Worm (Caenorhabditis elegans) whole organism, L4 larva: ENCODE results near the gene nlp-76.

Source experiments
- F10B5.3 ChIP-seq: sonication (generic microtip); optimal IDR thresholded peaks from 2 replicates; lab custom pipeline; 2016; ENCODE audit warnings: mild to moderate bottlenecking, missing genetic modification characterization, missing compliant biosample characterization
- F37D6.2 ChIP-seq: sonication (generic microtip); optimal IDR thresholded peaks from 2 replicates; lab custom pipeline; 2016; ENCODE audit warnings: mild to moderate bottlenecking, missing genetic modification characterization, missing compliant biosample characterization
- F44E2.7 ChIP-seq: fragments of 200-800 bp; sonication (Bioruptor generic); IDR thresholded peaks from 2 replicates; pipeline ENCODE4 v2.1.2; 2022; ENCODE audit warnings: missing genetic modification characterization, missing compliant biosample characterization
- T20F7.1 ChIP-seq: fragments of 200-800 bp; sonication (Bioruptor generic); optimal IDR thresholded peaks from 2 replicates; lab custom pipeline; 2018; ENCODE audit warnings: mild to moderate bottlenecking, missing genetic modification characterization, missing compliant biosample characterization
- Y105C5A.15 ChIP-seq: fragments of 200-800 bp; sonication (Bioruptor generic); IDR thresholded peaks from 2 replicates; pipeline ENCODE4 v1.3.6; 2022; ENCODE audit warnings: missing genetic modification characterization, missing compliant biosample characterization
- Y5F2A.4 ChIP-seq: fragments of 200-800 bp; sonication (Bioruptor generic); optimal IDR thresholded peaks from 2 replicates; lab custom pipeline; 2018; ENCODE audit warnings: mild to moderate bottlenecking, missing genetic modification characterization, missing compliant biosample characterization
- aly-2 ChIP-seq: sonication (generic microtip); optimal IDR thresholded peaks from 2 replicates; lab custom pipeline; 2018; ENCODE audit warnings: missing biosample characterization, missing genetic modification characterization
- ama-1 ChIP-seq: fragments of 150-350 bp; optimal IDR thresholded peaks from 2 replicates; lab custom pipeline; 2014; ENCODE audit warnings: inconsistent platforms, mixed read lengths
- ceh-28 ChIP-seq: fragments of 150-350 bp; optimal IDR thresholded peaks from 2 replicates; lab custom pipeline; 2014; ENCODE audit warnings: missing biosample characterization, missing genetic modification reagents, missing genetic modification characterization
- ceh-32 ChIP-seq: sonication (generic microtip); optimal IDR thresholded peaks from 2 replicates; lab custom pipeline; 2016; ENCODE audit warnings: mild to moderate bottlenecking, missing genetic modification characterization, missing compliant biosample characterization; ENCODE audit not compliant: poor library complexity
- ceh-44 ChIP-seq: fragments of 200-800 bp; sonication (Bioruptor generic); IDR thresholded peaks from 2 replicates; pipeline ENCODE4 v1.3.6; 2022; ENCODE audit warnings: missing genetic modification reagents, missing genetic modification characterization, missing compliant biosample characterization
- cey-2 ChIP-seq: sonication (generic microtip); optimal IDR thresholded peaks from 3 replicates; lab custom pipeline; 2017; ENCODE audit warnings: missing genetic modification characterization, mild to moderate bottlenecking, missing compliant biosample characterization, antibody characterized with exemption, borderline replicate concordance; ENCODE audit not compliant: insufficient read depth
- daf-16 ChIP-seq, 3 experiments: sonication (generic microtip); optimal IDR thresholded peaks; 2 replicates each; lab custom pipeline; 2016 to 2017; ENCODE audit warnings: missing genetic modification characterization in 3 of 3, missing genetic modification reagents in 3 of 3, mild to moderate bottlenecking in 2 of 3, missing compliant biosample characterization in 2 of 3, missing biosample characterization in 1 of 3, moderate library complexity in 1 of 3
- daf-19 ChIP-seq: fragments of 200-800 bp; sonication (Bioruptor generic); conservative IDR thresholded peaks from 2 replicates; pipeline ENCODE4 v1.3.6; 2022; ENCODE audit warnings: missing genetic modification characterization, missing compliant biosample characterization
- dmd-9 ChIP-seq: fragments of 200-800 bp; sonication (Bioruptor generic); IDR thresholded peaks from 2 replicates; pipeline ENCODE4 v1.3.6; 2022; ENCODE audit warnings: missing genetic modification reagents, missing genetic modification characterization, missing compliant biosample characterization
- egl-27 ChIP-seq: sonication (generic microtip); optimal IDR thresholded peaks from 3 replicates; lab custom pipeline; 2017; ENCODE audit warnings: missing biosample characterization, missing genetic modification reagents, missing genetic modification characterization
- egl-43 ChIP-seq: fragments of 200-800 bp; sonication (Bioruptor generic); IDR thresholded peaks from 2 replicates; pipeline ENCODE4 v1.3.6; 2022; ENCODE audit warnings: missing genetic modification reagents, missing genetic modification characterization, missing compliant biosample characterization
- gei-8 ChIP-seq: fragments of 200-800 bp; sonication (Bioruptor generic); optimal IDR thresholded peaks from 2 replicates; lab custom pipeline; 2018; ENCODE audit warnings: mild to moderate bottlenecking, missing genetic modification characterization, missing compliant biosample characterization
- hif-1 ChIP-seq, 2 experiments: sonication (generic microtip); optimal IDR thresholded peaks; 2 replicates each; lab custom pipeline; 2016 to 2017; ENCODE audit warnings: missing compliant biosample characterization in 2 of 2, missing genetic modification characterization in 2 of 2, missing genetic modification reagents in 2 of 2, missing genotype in 2 of 2, mild to moderate bottlenecking in 1 of 2
- hmg-1.1 ChIP-seq: fragments of 200-800 bp; sonication (Bioruptor generic); IDR thresholded peaks from 2 replicates; pipeline ENCODE4 v1.3.6; 2022; ENCODE audit warnings: missing genetic modification reagents, missing genetic modification characterization, missing compliant biosample characterization
- lin-38 ChIP-seq: fragments of 200-800 bp; sonication (Bioruptor generic); IDR thresholded peaks from 2 replicates; pipeline ENCODE4 v1.3.6; 2022; ENCODE audit warnings: missing genetic modification reagents, missing genetic modification characterization, missing compliant biosample characterization
- lin-39 ChIP-seq: fragments of 150-350 bp; optimal IDR thresholded peaks from 2 replicates; lab custom pipeline; 2014; ENCODE audit warnings: missing biosample characterization, missing genetic modification reagents, missing genetic modification characterization
- madf-9 ChIP-seq: fragments of 200-800 bp; sonication (Bioruptor generic); conservative IDR thresholded peaks from 2 replicates; pipeline ENCODE4 v1.3.6; 2022; ENCODE audit warnings: missing genetic modification reagents, missing genetic modification characterization, missing compliant biosample characterization
- mdl-1 ChIP-seq, 2 experiments: fragments of 150-350 bp in 1 of 2; sonication (generic microtip) in 1 of 2; optimal IDR thresholded peaks; 2 replicates each; lab custom pipeline; 2014 to 2017; ENCODE audit warnings: missing biosample characterization in 2 of 2, missing genetic modification characterization in 2 of 2
- mes-2 ChIP-seq: sonication (generic microtip); optimal IDR thresholded peaks from 2 replicates; lab custom pipeline; 2016; ENCODE audit warnings: missing genotype, mild to moderate bottlenecking, missing genetic modification characterization, missing compliant biosample characterization; ENCODE audit not compliant: poor library complexity, severe bottlenecking
- mxl-2 ChIP-seq: fragments of 200-800 bp; sonication (Bioruptor generic); conservative IDR thresholded peaks from 2 replicates; pipeline ENCODE4 v1.3.6; 2022; ENCODE audit warnings: missing genetic modification reagents, missing genetic modification characterization, missing compliant biosample characterization
- nhr-102 ChIP-seq: sonication (generic microtip); optimal IDR thresholded peaks from 2 replicates; lab custom pipeline; 2016; ENCODE audit warnings: mild to moderate bottlenecking, missing genetic modification characterization, moderate library complexity, missing compliant biosample characterization
- nhr-111 ChIP-seq: fragments of 200-800 bp; sonication (Bioruptor generic); optimal IDR thresholded peaks from 2 replicates; lab custom pipeline; 2018; ENCODE audit warnings: mild to moderate bottlenecking, missing genetic modification characterization, missing compliant biosample characterization
- nhr-25 ChIP-seq: sonication (generic microtip); optimal IDR thresholded peaks from 2 replicates; lab custom pipeline; 2017; ENCODE audit warnings: missing genetic modification characterization, mild to moderate bottlenecking, missing compliant biosample characterization, antibody characterized with exemption, moderate library complexity, borderline replicate concordance; ENCODE audit not compliant: insufficient read depth
- nhr-28 ChIP-seq: fragments of 150-350 bp; optimal IDR thresholded peaks from 2 replicates; lab custom pipeline; 2014; ENCODE audit warnings: missing biosample characterization, missing genetic modification characterization
- nhr-48 ChIP-seq: sonication (generic microtip); optimal IDR thresholded peaks from 2 replicates; lab custom pipeline; 2016; ENCODE audit warnings: mild to moderate bottlenecking, missing genetic modification characterization, missing compliant biosample characterization
- nhr-6 ChIP-seq: fragments of 150-350 bp; optimal IDR thresholded peaks from 2 replicates; lab custom pipeline; 2014; ENCODE audit warnings: missing biosample characterization, missing genetic modification characterization
- nhr-76 ChIP-seq: fragments of 150-350 bp; optimal IDR thresholded peaks from 2 replicates; lab custom pipeline; 2014; ENCODE audit warnings: missing biosample characterization, missing genetic modification characterization
- nhr-77 ChIP-seq: fragments of 150-350 bp; optimal IDR thresholded peaks from 2 replicates; lab custom pipeline; 2014; ENCODE audit warnings: missing biosample characterization, missing genetic modification characterization
- pha-4 ChIP-seq, 2 experiments: fragments of 150-350 bp in 1 of 2; fragments of 200-800 bp in 1 of 2; sonication (Bioruptor generic) in 1 of 2; IDR thresholded peaks in 1 of 2; optimal IDR thresholded peaks in 1 of 2; 2 replicates each; pipeline versions ENCODE4 v1.3.6 to Lab custom; 2014 to 2022; ENCODE audit warnings: missing genetic modification characterization in 2 of 2, missing genetic modification reagents in 2 of 2, missing biosample characterization in 1 of 2, missing compliant biosample characterization in 1 of 2
- php-3 ChIP-seq: fragments of 200-800 bp; sonication (Bioruptor generic); IDR thresholded peaks from 2 replicates; pipeline ENCODE4 v1.3.6; 2022; ENCODE audit warnings: missing genetic modification reagents, missing genetic modification characterization, missing compliant biosample characterization
- pqm-1 ChIP-seq: sonication (generic microtip); optimal IDR thresholded peaks from 2 replicates; lab custom pipeline; 2017; ENCODE audit warnings: missing biosample characterization, missing genetic modification characterization
- sdz-12 ChIP-seq: fragments of 200-800 bp; sonication (Bioruptor generic); optimal IDR thresholded peaks from 2 replicates; lab custom pipeline; 2018; ENCODE audit warnings: mild to moderate bottlenecking, missing genetic modification characterization, missing compliant biosample characterization
- spr-1 ChIP-seq: sonication (generic microtip); optimal IDR thresholded peaks from 2 replicates; lab custom pipeline; 2016; ENCODE audit warnings: mild to moderate bottlenecking, missing genetic modification characterization, missing compliant biosample characterization
- tra-1 ChIP-seq: fragments of 200-800 bp; sonication (Bioruptor generic); IDR thresholded peaks from 2 replicates; pipeline ENCODE4 v1.3.6; 2022; ENCODE audit warnings: missing genetic modification reagents, missing genetic modification characterization, missing compliant biosample characterization
- unc-130 ChIP-seq: sonication (generic microtip); optimal IDR thresholded peaks from 2 replicates; lab custom pipeline; 2016; ENCODE audit warnings: missing genetic modification reagents, missing genetic modification characterization, missing compliant biosample characterization
- unc-62 ChIP-seq, 3 experiments: fragments of 150-350 bp in 1 of 3; sonication (generic microtip); optimal IDR thresholded peaks in 2 of 3; peaks in 1 of 3; 1 replicate in 1 of 3; 2 replicates in 2 of 3; lab custom pipeline; 2014 to 2017; ENCODE audit warnings: missing biosample characterization in 3 of 3, missing genetic modification characterization in 3 of 3, missing genetic modification reagents in 3 of 3, missing genotype in 1 of 3
- zip-11 ChIP-seq: fragments of 200-800 bp; sonication (Bioruptor generic); IDR thresholded peaks from 2 replicates; pipeline ENCODE4 v1.3.6; 2022; ENCODE audit warnings: missing genetic modification characterization, missing compliant biosample characterization
- zip-2 ChIP-seq: fragments of 150-350 bp; optimal IDR thresholded peaks from 2 replicates; lab custom pipeline; 2014; ENCODE audit warnings: missing biosample characterization, missing genetic modification characterization
- ztf-7 ChIP-seq: fragments of 150-350 bp; optimal IDR thresholded peaks from 2 replicates; lab custom pipeline; 2014; ENCODE audit warnings: missing biosample characterization, missing genetic modification characterization

The nlp-76 gene

ce11 chrX:12635010-12635409 lies 28.7 kb downstream of the nlp-76 start (continued):
- TF ChIP-seq tra-1: no peak
- TF ChIP-seq mxl-2 (GFP tag; lab: Robert Waterston, UW): 0 out of 2 replicates have a peak, but pooled peaks have one; percentile 29
- TF ChIP-seq ztf-7: no peak
- TF ChIP-seq sdz-12 (GFP tag; lab: Kevin White, UChicago): no peak
- TF ChIP-seq pha-4 (GFP tag; IDR thresholded peaks at IDR 0.05; lab: Robert Waterston, UW): no peak
- peak; percentile 90 for TF ChIP-seq pha-4 (tag; optimal IDR thresholded peaks at IDR 0.05; lab: Kevin White, UChicago)
- peak; percentile 82 for TF ChIP-seq nhr-6 (tag; lab: Kevin White, UChicago)
- TF ChIP-seq F44E2.7 (GFP tag; lab: Robert Waterston, UW): no peak
- no peak for TF ChIP-seq daf-19
- TF ChIP-seq nhr-77 (tag; lab: Kevin White, UChicago): peak; percentile 84
- TF ChIP-seq spr-1 (tag; lab: Kevin White, UChicago): no peak
- TF ChIP-seq hif-1 (tag; optimal IDR thresholded peaks at IDR 0.05; lab: Kevin White, UChicago): no peak
- no peak for TF ChIP-seq egl-27
- TF ChIP-seq mes-2 (tag; lab: Kevin White, UChicago): peak; percentile 79
- no peak for TF ChIP-seq gei-8 (GFP tag; lab: Kevin White, UChicago)
- no peak for TF ChIP-seq F37D6.2
- TF ChIP-seq ama-1 (lab: Kevin White, UChicago): no peak
- TF ChIP-seq Y5F2A.4 (GFP tag; lab: Kevin White, UChicago): no peak
- TF ChIP-seq Y105C5A.15 (GFP tag; lab: Robert Waterston, UW): no peak
- TF ChIP-seq unc-62 (GFP tag; optimal IDR thresholded peaks at IDR 0.05 in 1 of 2; lab: Kevin White, UChicago): peak in 1 of 2 experiments; percentile 98
- TF ChIP-seq unc-62 (tag; optimal IDR thresholded peaks at IDR 0.05; lab: Kevin White, UChicago): no peak
- no peak for TF ChIP-seq aly-2 (tag; lab: Kevin White, UChicago)
- TF ChIP-seq lin-38 (GFP tag; lab: Robert Waterston, UW): peak; percentile 80
- no peak for TF ChIP-seq nhr-111
- no peak for TF ChIP-seq zip-2 (tag; lab: Kevin White, UChicago)
- TF ChIP-seq unc-130 (GFP tag; lab: Kevin White, UChicago): no peak
- TF ChIP-seq nhr-76: no peak
- TF ChIP-seq ceh-44 (GFP tag; lab: Robert Waterston, UW): no peak
- TF ChIP-seq egl-43 (GFP tag; lab: Robert Waterston, UW): no peak
- TF ChIP-seq dmd-9 (GFP tag; lab: Robert Waterston, UW): no peak
- TF ChIP-seq, all 104 proteins: peak for 27

DNA sequence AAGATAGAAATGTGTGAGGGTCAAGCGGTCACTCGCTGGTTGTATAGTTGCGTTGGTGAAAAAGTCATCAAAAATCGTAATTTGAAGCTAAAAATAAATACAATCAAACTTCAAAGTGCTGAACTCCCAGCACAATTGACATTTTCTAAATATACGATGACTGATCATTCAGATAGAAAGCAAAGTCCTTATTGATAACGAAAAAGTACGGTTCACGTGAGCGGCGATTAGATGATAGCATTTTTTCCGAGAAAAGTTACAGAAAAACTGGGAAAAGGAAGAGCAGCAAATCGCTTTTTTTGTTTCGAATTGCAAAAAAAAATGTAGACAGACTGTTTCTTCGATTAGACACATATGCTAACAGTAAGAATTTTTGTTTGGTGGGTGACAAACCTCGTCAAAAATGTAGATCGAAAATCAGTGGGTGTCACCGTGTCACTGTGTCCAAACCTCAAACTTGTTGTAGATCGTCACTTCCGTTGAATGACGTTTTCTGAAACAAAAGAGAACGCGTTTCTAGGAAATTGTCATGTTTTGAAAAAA lies 29.8 kb downstream of the nlp-76 start, which contains the start of gene ivns-1:
Gene ivns-1 (minus strand): TSS at position 493 of the 543 bp plus-strand sequence.
- TF ChIP-seq nhr-48 (peak; percentile 60), Y105C5A.15 (GFP tag; lab: Robert Waterston, UW) (no peak), cey-2 (tag; lab: Kevin White, UChicago) (no peak), mxl-2 (GFP tag; lab: Robert Waterston, UW) (no peak), daf-16 (GFP tag; optimal IDR thresholded peaks at IDR 0.05; lab: Kevin White, UChicago) (no peak), daf-16 (tag; optimal IDR thresholded peaks at IDR 0.05; lab: Kevin White, UChicago) (peak; percentile 72), ceh-28 (tag; lab: Kevin White, UChicago) (no peak), nhr-102 (no peak), F10B5.3 (no peak), mdl-1 (tag; optimal IDR thresholded peaks at IDR 0.05; lab: Kevin White, UChicago) (no peak), hif-1 (tag; optimal IDR thresholded peaks at IDR 0.05; lab: Kevin White, UChicago) (no peak), ama-1 (lab: Kevin White, UChicago) (no peak), unc-130 (GFP tag; lab: Kevin White, UChicago) (no peak), aly-2 (tag; lab: Kevin White, UChicago) (no peak), T20F7.1 (GFP tag; lab: Kevin White, UChicago) (no peak), lin-39 (no peak), hmg-1.1 (no peak), madf-9 (GFP tag; lab: Robert Waterston, UW) (no peak), nhr-28 (peak; percentile 61), ceh-32 (no peak), unc-62 (GFP tag; optimal IDR thresholded peaks at IDR 0.05 in 1 of 2; lab: Kevin White, UChicago) (peak in 1 of 2 experiments; percentile 10), unc-62 (tag; optimal IDR thresholded peaks at IDR 0.05; lab: Kevin White, UChicago) (no peak), pqm-1 (peak; percentile 17), pha-4 (GFP tag; IDR thresholded peaks at IDR 0.05; lab: Robert Waterston, UW) (no peak), pha-4 (tag; optimal IDR thresholded peaks at IDR 0.05; lab: Kevin White, UChicago) (no peak), nhr-6 (tag; lab: Kevin White, UChicago) (no peak), F44E2.7 (GFP tag; lab: Robert Waterston, UW) (no peak), php-3 (no peak), zip-11 (GFP tag; lab: Robert Waterston, UW) (no peak), egl-27 (no peak), nhr-25 (tag; lab: Kevin White, UChicago) (no peak)
